Fruit fly (Drosophila melanogaster): ENCODE measurements around the gene Rrp40.
A peak's percentile ranks its signal among the peaks of the same experiment; 100 is the strongest.

Rrp40 gene

DNA sequence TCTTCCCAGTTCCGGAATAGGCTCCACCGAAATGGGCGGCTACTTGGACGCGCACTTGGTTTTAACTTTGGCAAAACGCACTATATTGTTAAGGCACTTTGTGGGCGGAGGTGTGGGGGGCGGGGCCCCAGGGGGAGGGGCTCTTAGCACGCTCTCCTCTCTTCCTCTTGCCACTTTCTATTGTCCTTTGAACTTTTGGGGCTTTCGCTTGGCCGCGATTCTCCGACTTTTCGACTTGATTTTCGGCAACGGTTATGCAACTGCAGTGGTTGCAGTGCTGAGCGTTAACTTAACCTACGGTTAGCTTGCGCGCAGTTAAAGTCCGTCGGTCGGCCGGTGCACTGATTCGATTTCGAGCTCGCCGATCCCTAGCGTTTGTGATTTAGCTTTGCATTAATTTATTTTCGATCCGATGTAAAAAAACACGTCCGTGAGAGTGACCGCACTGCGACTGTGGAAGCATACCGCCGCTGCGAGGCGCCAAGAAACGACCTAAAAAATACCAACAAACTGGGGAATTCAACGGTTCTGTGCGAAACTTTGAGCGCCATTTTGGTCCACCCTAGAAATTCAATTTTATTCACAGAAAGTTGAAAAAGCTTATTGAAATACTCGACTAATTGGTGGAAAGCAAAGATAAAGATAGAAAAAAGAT is 4.5 kb upstream of the Rrp40 start, which contains the start of gene Rim2 (continued):
- no peak for TF ChIP-seq en (GFP tag; optimal IDR thresholded peaks at IDR 0.05)
- TF ChIP-seq CG16813 (GFP tag; IDR thresholded peaks at IDR 0.05; ENCODE audit: partially characterized antibody), result no peak
- no peak for TF ChIP-seq Hr3 (GFP tag; optimal IDR thresholded peaks at IDR 0.05)
- TF ChIP-seq Hr51 (GFP tag; optimal IDR thresholded peaks at IDR 0.05), result no peak
- no peak for TF ChIP-seq pum (GFP tag; optimal IDR thresholded peaks at IDR 0.05)
- no peak for TF ChIP-seq dmrt11E (tag; optimal IDR thresholded peaks at IDR 0.05)
- TF ChIP-seq Tbp (GFP tag; optimal IDR thresholded peaks at IDR 0.05), result no peak
- TF ChIP-seq ro (GFP tag; IDR thresholded peaks at IDR 0.05), result no peak
- TF ChIP-seq CG31365 (tag; optimal IDR thresholded peaks at IDR 0.05), result no peak
- TF ChIP-seq CG6813 (GFP tag; optimal IDR thresholded peaks at IDR 0.05), result no peak
- TF ChIP-seq CG5245 (GFP tag; optimal IDR thresholded peaks at IDR 0.05), result no peak
- peak; percentile 61 for TF ChIP-seq ERR (GFP tag; optimal IDR thresholded peaks at IDR 0.05)
- TF ChIP-seq ems (GFP tag; optimal IDR thresholded peaks at IDR 0.05), result no peak
- TF ChIP-seq grn (GFP tag; optimal IDR thresholded peaks at IDR 0.05), result peak; percentile 52
- no peak for TF ChIP-seq Doc3 (GFP tag; IDR thresholded peaks at IDR 0.05; ENCODE audit: partially characterized antibody)
- TF ChIP-seq CG2129 (GFP tag; IDR thresholded peaks at IDR 0.05; ENCODE audit: partially characterized antibody), result no peak
- TF ChIP-seq Lhr (GFP tag; optimal IDR thresholded peaks at IDR 0.05), result peak; percentile 86
- no peak for TF ChIP-seq disco-r (GFP tag; optimal IDR thresholded peaks at IDR 0.05)
- TF ChIP-seq CG10979 (tag; optimal IDR thresholded peaks at IDR 0.05), result no peak
- no peak for TF ChIP-seq nom (GFP tag; optimal IDR thresholded peaks at IDR 0.05)
- no peak for TF ChIP-seq CG7745 (tag; optimal IDR thresholded peaks at IDR 0.05)
- no peak for TF ChIP-seq sisA (GFP tag; IDR thresholded peaks at IDR 0.05)
- TF ChIP-seq dmrt99B (tag; optimal IDR thresholded peaks at IDR 0.05), result no peak
- no peak for TF ChIP-seq CG15479 (GFP tag; optimal IDR thresholded peaks at IDR 0.05)
- TF ChIP-seq GATAe (GFP tag; conservative IDR thresholded peaks at IDR 0.05), result no peak
- TF ChIP-seq kah (GFP tag; optimal IDR thresholded peaks at IDR 0.05), result no peak
- TF ChIP-seq zfh2 (GFP tag; optimal IDR thresholded peaks at IDR 0.05), result peak; percentile 23
- TF ChIP-seq org-1 (GFP tag; optimal IDR thresholded peaks at IDR 0.05), result no peak
- TF ChIP-seq al (GFP tag; IDR thresholded peaks at IDR 0.05), result no peak
- TF ChIP-seq HLH4C (GFP tag; IDR thresholded peaks at IDR 0.05; ENCODE audit: partially characterized antibody), result no peak
- no peak for TF ChIP-seq Nf-YA (GFP tag; IDR thresholded peaks at IDR 0.05)
- no peak for TF ChIP-seq Lpt (GFP tag; optimal IDR thresholded peaks at IDR 0.05)
- no peak for TF ChIP-seq Eip74EF (GFP tag; optimal IDR thresholded peaks at IDR 0.05)
- TF ChIP-seq CG34376 (GFP tag; optimal IDR thresholded peaks at IDR 0.05), result peak; percentile 27
- peak; percentile 69 for TF ChIP-seq CG17186 (GFP tag; optimal IDR thresholded peaks at IDR 0.05)
- TF ChIP-seq CG12071 (GFP tag; optimal IDR thresholded peaks at IDR 0.05), result no peak
- TF ChIP-seq tgo (GFP tag; IDR thresholded peaks at IDR 0.05), result no peak
- no peak for TF ChIP-seq CG2875 (GFP tag; optimal IDR thresholded peaks at IDR 0.05)
- peak; percentile 84 for TF ChIP-seq Ets97D (GFP tag; optimal IDR thresholded peaks at IDR 0.05)
- no peak for TF ChIP-seq HLH54F (GFP tag; optimal IDR thresholded peaks at IDR 0.05)
- no peak for TF ChIP-seq luna (GFP tag; optimal IDR thresholded peaks at IDR 0.05)
- no peak for TF ChIP-seq Trl (optimal IDR thresholded peaks at IDR 0.05)
- TF ChIP-seq Trl (GFP tag; optimal IDR thresholded peaks at IDR 0.05), result peak; percentile 22
- TF ChIP-seq CG12155 (GFP tag; optimal IDR thresholded peaks at IDR 0.05), result no peak
- TF ChIP-seq Hsf (GFP tag; optimal IDR thresholded peaks at IDR 0.05), result no peak
- no peak for TF ChIP-seq CG14050 (GFP tag; IDR thresholded peaks at IDR 0.05)
- no peak for TF ChIP-seq CG12942 (GFP tag; optimal IDR thresholded peaks at IDR 0.05)
- no peak for TF ChIP-seq Hmx (GFP tag; optimal IDR thresholded peaks at IDR 0.05)
- no peak for TF ChIP-seq ab (GFP tag; optimal IDR thresholded peaks at IDR 0.05)
- TF ChIP-seq CoRest (tag; optimal IDR thresholded peaks at IDR 0.05), result peak; percentile 59
- no peak for TF ChIP-seq cas (GFP tag; IDR thresholded peaks at IDR 0.05)

Data from whole organism, embryonic.